Worm (Caenorhabditis elegans): Measurements from ENCODE around the gene Y25C1A.2.

The Y25C1A.2 gene

DNA sequence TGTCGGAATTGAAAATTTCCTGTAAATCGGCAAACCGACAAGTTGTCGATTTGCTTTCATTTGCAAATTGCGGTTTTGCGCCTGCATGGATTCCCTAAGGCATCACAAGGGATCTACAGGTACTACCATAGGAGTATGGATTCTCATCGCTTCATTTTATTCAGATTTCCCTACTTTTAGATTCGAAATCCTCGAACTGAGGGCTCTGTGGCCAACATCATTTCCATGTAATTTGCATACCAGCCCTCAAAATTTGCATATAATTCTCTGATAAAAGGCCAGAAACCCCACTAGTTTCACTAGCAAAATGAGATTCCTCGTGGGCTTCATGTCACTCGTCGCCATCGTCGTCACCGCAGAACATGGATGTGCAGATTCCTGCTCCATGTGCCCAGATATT lies at the start of gene Y25C1A.2:
Y25C1A.2 (plus strand) TSS at position 301 of the 400 bp plus-strand sequence.
- TF ChIP-seq ekl-4 (GFP tag; IDR thresholded peaks at IDR 0.05) (no peak), nfya-2 (GFP tag; IDR thresholded peaks at IDR 0.05) (no peak), pbrm-1 (GFP tag; IDR thresholded peaks at IDR 0.05) (no peak), ztf-28 (GFP tag; IDR thresholded peaks at IDR 0.05) (no peak), ztf-26 (tag; optimal IDR thresholded peaks at IDR 0.05) (no peak), ztf-25 (GFP tag; IDR thresholded peaks at IDR 0.05) (no peak), him-1 (tag; optimal IDR thresholded peaks at IDR 0.05) (no peak)

DNA sequence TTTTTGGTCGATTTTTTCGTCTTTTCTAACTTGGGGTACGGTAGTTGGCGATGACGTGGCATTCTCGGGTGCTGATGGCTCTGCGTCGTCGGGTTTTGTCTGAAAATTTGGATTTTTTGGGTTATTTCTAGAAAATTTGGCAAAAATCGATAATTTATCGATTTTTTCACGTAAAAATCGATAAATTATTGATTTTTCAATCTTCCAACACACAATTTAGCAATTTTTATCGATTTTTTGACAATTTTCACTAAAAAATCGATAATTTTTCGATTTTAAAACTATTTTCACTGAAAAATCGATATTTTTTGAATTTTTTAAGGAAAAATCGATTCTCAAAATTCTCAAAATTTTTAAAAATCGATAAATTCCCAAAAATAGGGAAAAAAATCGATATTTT lies 49.5 kb upstream of the Y25C1A.2 start:
- TF ChIP-seq hlh-12 (tag; optimal IDR thresholded peaks at IDR 0.05), result no peak

DNA sequence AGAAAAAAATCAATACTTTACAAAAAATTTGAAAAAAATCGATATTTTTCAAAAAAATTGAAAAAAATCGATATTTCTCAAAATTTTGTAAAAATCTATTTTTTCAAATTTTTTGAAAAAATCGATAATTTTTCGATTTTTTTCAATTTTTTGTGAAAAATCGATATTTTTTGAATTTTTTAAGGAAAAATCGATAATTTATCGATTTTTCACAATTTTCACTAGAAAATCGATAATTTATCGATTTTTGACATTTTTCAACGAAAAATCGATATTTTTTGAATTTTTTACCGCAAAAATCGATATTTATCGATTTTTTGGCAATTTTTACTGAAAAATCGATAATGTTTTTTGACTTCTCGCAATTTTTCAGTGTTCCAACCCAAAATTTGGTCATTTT lies 49.0 kb upstream of the Y25C1A.2 start:
- no peak for TF ChIP-seq lin-35 (GFP tag; optimal IDR thresholded peaks at IDR 0.05)
- no peak for TF ChIP-seq ceh-100 (GFP tag; IDR thresholded peaks at IDR 0.05)
- no peak for TF ChIP-seq T07F8.4 (tag; optimal IDR thresholded peaks at IDR 0.05)
- TF ChIP-seq ceh-91 (GFP tag; IDR thresholded peaks at IDR 0.05), result no peak
- no peak for TF ChIP-seq athp-1 (tag; optimal IDR thresholded peaks at IDR 0.05)
- no peak for TF ChIP-seq ztf-18 (tag; optimal IDR thresholded peaks at IDR 0.05)
- no peak for TF ChIP-seq ceh-27 (GFP tag; optimal IDR thresholded peaks at IDR 0.05)
- no peak for TF ChIP-seq sdz-38 (tag; optimal IDR thresholded peaks at IDR 0.05)
- no peak for TF ChIP-seq F37B4.10 (GFP tag; IDR thresholded peaks at IDR 0.05)
- TF ChIP-seq ets-4 (GFP tag; optimal IDR thresholded peaks at IDR 0.05), result no peak
- no peak for TF ChIP-seq nhr-120 (GFP tag; IDR thresholded peaks at IDR 0.05)
- TF ChIP-seq let-607 (tag; optimal IDR thresholded peaks at IDR 0.05), result no peak
- no peak for TF ChIP-seq unc-62 (GFP tag; optimal IDR thresholded peaks at IDR 0.05)
- no peak for TF ChIP-seq nhr-80 (tag; optimal IDR thresholded peaks at IDR 0.05)
- TF ChIP-seq bed-2 (GFP tag; IDR thresholded peaks at IDR 0.05), result no peak
- TF ChIP-seq F49E8.2 (tag; optimal IDR thresholded peaks at IDR 0.05; ENCODE audit: insufficient read depth), result no peak
- no peak for TF ChIP-seq tbx-9 (tag; optimal IDR thresholded peaks at IDR 0.05; ENCODE audit: borderline replicate concordance)
- TF ChIP-seq egl-44 (GFP tag; IDR thresholded peaks at IDR 0.05), result no peak

DNA sequence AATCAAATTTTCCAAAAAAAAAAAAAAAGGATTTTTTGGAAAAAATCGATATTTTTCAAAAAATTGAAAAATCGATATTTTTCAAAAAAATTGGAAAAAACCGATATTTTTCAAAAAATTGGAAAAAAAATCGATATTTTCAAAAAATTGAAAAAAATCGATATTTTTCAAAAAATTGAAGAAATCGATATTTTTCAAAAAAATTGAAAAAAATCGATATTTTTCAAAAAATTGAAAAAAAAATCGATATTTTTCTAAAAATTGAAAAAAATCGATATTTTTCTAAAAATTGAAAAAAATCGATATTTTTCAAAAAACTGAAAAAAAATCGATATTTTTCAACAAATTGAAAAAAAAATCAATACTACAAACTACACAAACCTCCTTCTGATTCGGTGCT lies 48.4 kb upstream of the Y25C1A.2 start:
- TF ChIP-seq let-607 (tag; optimal IDR thresholded peaks at IDR 0.05) (no peak), tbp1 (GFP tag; optimal IDR thresholded peaks at IDR 0.05) (no peak), nhr-120 (GFP tag; IDR thresholded peaks at IDR 0.05) (no peak), hrde-1 (tag; optimal IDR thresholded peaks at IDR 0.05; ENCODE audit: borderline replicate concordance) (no peak), ztf-18 (tag; optimal IDR thresholded peaks at IDR 0.05) (no peak), hsf-1 (GFP tag; IDR thresholded peaks at IDR 0.05) (no peak), T26A5.8 (tag; optimal IDR thresholded peaks at IDR 0.05) (no peak), tlf-1 (GFP tag; optimal IDR thresholded peaks at IDR 0.05) (no peak), F37B4.10 (GFP tag; IDR thresholded peaks at IDR 0.05) (no peak), ama-1 (optimal IDR thresholded peaks at IDR 0.05) (no peak), ama-1 (GFP tag; optimal IDR thresholded peaks at IDR 0.05) (no peak), F57C9.4 (tag; optimal IDR thresholded peaks at IDR 0.05) (no peak), ztf-26 (tag; optimal IDR thresholded peaks at IDR 0.05) (no peak)

DNA sequence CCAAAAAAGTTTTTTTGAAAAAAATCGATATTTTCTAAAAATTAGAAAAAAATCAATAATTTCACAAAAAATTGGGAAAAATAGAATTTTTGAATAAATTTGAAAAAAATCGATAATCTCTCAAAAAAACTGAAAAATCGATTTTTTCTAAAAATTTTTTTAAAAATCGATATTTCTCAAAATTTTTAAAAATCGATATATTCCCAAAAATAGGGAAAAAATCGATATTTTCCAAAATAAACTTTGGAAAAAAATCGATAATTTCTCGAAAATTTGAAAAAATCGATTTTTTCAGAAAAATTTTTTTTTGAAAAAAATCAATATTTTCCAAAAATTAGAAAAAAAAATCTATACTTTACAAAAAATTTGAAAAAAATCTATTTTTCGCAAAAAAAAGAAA lies 47.8 kb upstream of the Y25C1A.2 start:
- TF ChIP-seq C17E4.6 (GFP tag; IDR thresholded peaks at IDR 0.05), result no peak
- no peak for TF ChIP-seq gei-17 (GFP tag; optimal IDR thresholded peaks at IDR 0.05)
- TF ChIP-seq ceh-40 (GFP tag; IDR thresholded peaks at IDR 0.05), result no peak
- no peak for TF ChIP-seq mes-4 (tag; optimal IDR thresholded peaks at IDR 0.05)
- TF ChIP-seq ets-4 (GFP tag; optimal IDR thresholded peaks at IDR 0.05), result no peak
- TF ChIP-seq egl-44 (GFP tag; IDR thresholded peaks at IDR 0.05), result no peak
- TF ChIP-seq B0019.2 (GFP tag; conservative IDR thresholded peaks at IDR 0.05), result no peak
- TF ChIP-seq bed-1 (GFP tag; IDR thresholded peaks at IDR 0.05), result no peak
- TF ChIP-seq repo-1 (tag; optimal IDR thresholded peaks at IDR 0.05), result no peak
- no peak for TF ChIP-seq him-1 (tag; optimal IDR thresholded peaks at IDR 0.05)
- no peak for TF ChIP-seq nfya-2 (GFP tag; IDR thresholded peaks at IDR 0.05)
- TF ChIP-seq efl-1 (GFP tag; optimal IDR thresholded peaks at IDR 0.05), result no peak
- no peak for TF ChIP-seq F49E8.2 (tag; optimal IDR thresholded peaks at IDR 0.05; ENCODE audit: insufficient read depth)
- TF ChIP-seq attf-6 (GFP tag; IDR thresholded peaks at IDR 0.05), result no peak
- no peak for TF ChIP-seq egrh-3 (GFP tag; IDR thresholded peaks at IDR 0.05)
